Fruit fly (Drosophila melanogaster): ENCODE results near the gene tal-3A.

The tal-3A gene

dm6 chr3R:13782578-13782977, 30.3 kb upstream of the tal-3A start:
- 0 out of 2 replicates have a peak, but pooled peaks have one; percentile 4 for TF ChIP-seq Rx (GFP tag; IDR thresholded peaks at IDR 0.05)
- TF ChIP-seq CG42726 (GFP tag; IDR thresholded peaks at IDR 0.05; ENCODE audit: partially characterized antibody) = no peak
- peak; percentile 61 for TF ChIP-seq sens (GFP tag)
- no peak for TF ChIP-seq CG6689 (GFP tag; IDR thresholded peaks at IDR 0.05)
- no peak for TF ChIP-seq CG9215 (GFP tag; IDR thresholded peaks at IDR 0.05)
- no peak for TF ChIP-seq Jarid2 (GFP tag; optimal IDR thresholded peaks at IDR 0.05)
- no peak for TF ChIP-seq CG31388 (GFP tag; optimal IDR thresholded peaks at IDR 0.05)
- TF ChIP-seq CG11696 (GFP tag; IDR thresholded peaks at IDR 0.05) = 0 out of 2 replicates have a peak, but pooled peaks have one; percentile 49
- no peak for TF ChIP-seq mld (GFP tag; IDR thresholded peaks at IDR 0.05; ENCODE audit: partially characterized antibody)
- TF ChIP-seq wek (GFP tag; optimal IDR thresholded peaks at IDR 0.05) = no peak
- TF ChIP-seq CG2116 (GFP tag; optimal IDR thresholded peaks at IDR 0.05) = no peak

DNA sequence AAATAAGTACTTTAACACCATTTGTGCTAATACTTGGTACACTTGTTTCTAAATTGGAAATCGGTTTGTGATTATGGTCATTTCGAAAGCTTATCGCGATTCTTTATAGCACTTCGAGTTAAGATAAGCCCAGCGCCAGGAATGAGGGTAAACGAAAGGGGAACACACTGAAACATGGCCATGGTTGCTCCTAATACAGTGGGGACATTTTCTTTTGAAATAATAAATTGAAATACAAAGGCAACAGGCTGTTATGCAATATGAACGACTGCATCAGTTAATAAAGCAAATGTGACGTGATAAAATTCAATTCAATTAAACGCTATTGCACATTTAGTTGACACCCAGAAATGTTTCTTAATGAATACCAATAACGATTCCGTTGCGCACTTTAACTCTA, 29.5 kb upstream of the tal-3A start:
- TF ChIP-seq CG11093 (GFP tag; IDR thresholded peaks at IDR 0.05) = no peak
- TF ChIP-seq Med (GFP tag) = peak; percentile 13
- TF ChIP-seq Pdp1 (GFP tag; optimal IDR thresholded peaks at IDR 0.05) = peak in 1 of 2 experiments; percentile 68
- TF ChIP-seq E2f1 (GFP tag; IDR thresholded peaks at IDR 0.05) = no peak
- TF ChIP-seq exex (tag; optimal IDR thresholded peaks at IDR 0.05) = peak; percentile 90
- no peak for TF ChIP-seq H2.0 (GFP tag; IDR thresholded peaks at IDR 0.05)

dm6 chr3R:13785895-13786294, 27.0 kb upstream of the tal-3A start:
- no peak for TF ChIP-seq trh (GFP tag; optimal IDR thresholded peaks at IDR 0.05)
- no peak for TF ChIP-seq sna (GFP tag; IDR thresholded peaks at IDR 0.05; ENCODE audit: partially characterized antibody)
- no peak for TF ChIP-seq CG6175 (GFP tag; IDR thresholded peaks at IDR 0.05)
- TF ChIP-seq CG17612 (GFP tag; IDR thresholded peaks at IDR 0.05) = no peak
- TF ChIP-seq lab (GFP tag; optimal IDR thresholded peaks at IDR 0.05) = no peak
- TF ChIP-seq Dref (GFP tag; IDR thresholded peaks at IDR 0.05) = peak; percentile 27; the same call in 1 of the 2 replicates
- TF ChIP-seq CG2116 (GFP tag; optimal IDR thresholded peaks at IDR 0.05) = no peak
- TF ChIP-seq CG1792 (GFP tag; optimal IDR thresholded peaks at IDR 0.05) = no peak
- TF ChIP-seq sug (tag; optimal IDR thresholded peaks at IDR 0.05) = no peak
- TF ChIP-seq D (optimal IDR thresholded peaks at IDR 0.05) = no peak
- no peak for TF ChIP-seq D (GFP tag; optimal IDR thresholded peaks at IDR 0.05)
- TF ChIP-seq ara (GFP tag; IDR thresholded peaks at IDR 0.05) = 0 out of 2 replicates have a peak, but pooled peaks have one; percentile 19
- TF ChIP-seq Pdp1 (GFP tag; optimal IDR thresholded peaks at IDR 0.05) = peak in 1 of 2 experiments; percentile 31
- no peak for TF ChIP-seq H2.0 (GFP tag; IDR thresholded peaks at IDR 0.05)
- no peak for TF ChIP-seq BEAF-32 (GFP tag; optimal IDR thresholded peaks at IDR 0.05)
- TF ChIP-seq crol (GFP tag; IDR thresholded peaks at IDR 0.05) = 0 out of 2 replicates have a peak, but pooled peaks have one; percentile 9
- no peak for TF ChIP-seq Kr (GFP tag; optimal IDR thresholded peaks at IDR 0.05)
- TF ChIP-seq CG2678 (tag; optimal IDR thresholded peaks at IDR 0.05) = no peak
- no peak for TF ChIP-seq Awh (GFP tag; IDR thresholded peaks at IDR 0.05)
- TF ChIP-seq kni (GFP tag; optimal IDR thresholded peaks at IDR 0.05) = peak; percentile 35

DNA sequence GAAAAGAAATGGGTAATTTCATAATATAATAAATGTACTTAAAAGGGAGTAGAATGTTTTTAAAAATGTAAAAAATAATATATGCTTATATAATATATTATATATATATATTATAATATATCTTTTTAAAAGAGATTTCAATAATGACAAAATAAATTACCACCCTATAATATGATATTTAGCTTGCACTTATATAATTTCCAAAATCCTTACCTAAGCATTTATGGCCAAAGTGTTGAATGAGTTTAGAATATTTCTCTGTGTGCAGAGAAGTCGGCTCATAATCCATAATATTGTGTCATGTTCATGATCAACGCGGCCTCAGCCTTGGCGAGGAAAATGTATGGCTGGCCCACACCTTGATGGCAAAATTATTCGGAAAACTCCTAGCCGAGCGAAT, 24.7 kb upstream of the tal-3A start:
- TF ChIP-seq CG15696 (tag; optimal IDR thresholded peaks at IDR 0.05) = peak; percentile 5
- no peak for TF ChIP-seq caup (GFP tag; optimal IDR thresholded peaks at IDR 0.05; ENCODE audit: severe bottlenecking)
- TF ChIP-seq HLH54F (GFP tag; optimal IDR thresholded peaks at IDR 0.05) = no peak
- no peak for TF ChIP-seq CG4617 (GFP tag; optimal IDR thresholded peaks at IDR 0.05; ENCODE audit: borderline replicate concordance)
- 0 out of 2 replicates have a peak, but pooled peaks have one; percentile 13 for TF ChIP-seq Drgx (GFP tag; IDR thresholded peaks at IDR 0.05)
- TF ChIP-seq CG12236 (GFP tag; optimal IDR thresholded peaks at IDR 0.05) = no peak
- no peak for TF ChIP-seq CG9876 (GFP tag; optimal IDR thresholded peaks at IDR 0.05)
- TF ChIP-seq Pdp1 (GFP tag; optimal IDR thresholded peaks at IDR 0.05) = peak in 1 of 2 experiments; percentile 7
- TF ChIP-seq maf-S (GFP tag; optimal IDR thresholded peaks at IDR 0.05) = no peak
- no peak for TF ChIP-seq Nf-YA (GFP tag; IDR thresholded peaks at IDR 0.05)
- TF ChIP-seq CG11085 (GFP tag; IDR thresholded peaks at IDR 0.05) = no peak
- TF ChIP-seq CG9817 (tag; optimal IDR thresholded peaks at IDR 0.05) = no peak
- TF ChIP-seq CG16815 (GFP tag; optimal IDR thresholded peaks at IDR 0.05) = no peak
- TF ChIP-seq Elba2 (GFP tag; optimal IDR thresholded peaks at IDR 0.05) = no peak
- TF ChIP-seq CG6689 (GFP tag; IDR thresholded peaks at IDR 0.05) = no peak
- TF ChIP-seq CG16813 (GFP tag; IDR thresholded peaks at IDR 0.05; ENCODE audit: partially characterized antibody) = no peak

Data from whole organism, embryonic.